Fruit fly (Drosophila melanogaster) whole organism, embryonic: ENCODE measurements around the gene CG5966.

Experiments
- Adf1 ChIP-seq: fragments of 200-800 bp; sonication (Bioruptor generic); IDR thresholded peaks from 2 replicates; pipeline ENCODE4 v1.3.6; 2022; ENCODE audit warnings: missing biosample characterization, missing genetic modification characterization
- CG10209 ChIP-seq: fragments of 200-800 bp; sonication (Bioruptor generic); optimal IDR thresholded peaks from 3 replicates; lab custom pipeline; 2017; ENCODE audit warnings: missing biosample characterization, mild to moderate bottlenecking, missing genetic modification characterization, missing genetic modification reagents
- CG10321 ChIP-seq: fragments of 200-800 bp; sonication (Bioruptor generic); IDR thresholded peaks from 2 replicates; pipeline ENCODE4 v1.3.6; 2022; ENCODE audit warnings: missing biosample characterization, missing genetic modification characterization
- CG14710 ChIP-seq: fragments of 200-800 bp; sonication (Bioruptor generic); optimal IDR thresholded peaks from 3 replicates; lab custom pipeline; 2019; ENCODE audit warnings: missing biosample characterization, mild to moderate bottlenecking, missing genetic modification characterization, moderate library complexity
- CG15514 ChIP-seq: fragments of 200-800 bp; sonication (Bioruptor generic); optimal IDR thresholded peaks from 3 replicates; lab custom pipeline; 2017; ENCODE audit warnings: missing biosample characterization, missing genetic modification characterization, mild to moderate bottlenecking, moderate library complexity, missing genetic modification reagents
- CG17359 ChIP-seq: fragments of 200-800 bp; sonication (Bioruptor generic); optimal IDR thresholded peaks from 3 replicates; lab custom pipeline; 2018; ENCODE audit warnings: missing biosample characterization, mild to moderate bottlenecking, missing genetic modification characterization, moderate library complexity
- CG18262 ChIP-seq: fragments of 200-800 bp; optimal IDR thresholded peaks from 3 replicates; lab custom pipeline; 2019; ENCODE audit warnings: missing biosample characterization, mild to moderate bottlenecking, missing genetic modification characterization, moderate library complexity
- CG1832 ChIP-seq: fragments of 200-800 bp; sonication (Bioruptor generic); optimal IDR thresholded peaks from 2 replicates; lab custom pipeline; 2017; ENCODE audit warnings: missing biosample characterization, mild to moderate bottlenecking, missing genetic modification characterization, inconsistent platforms
- CG18599 ChIP-seq: fragments of 200-800 bp; sonication (Bioruptor generic); optimal IDR thresholded peaks from 3 replicates; lab custom pipeline; 2017; ENCODE audit warnings: missing biosample characterization, missing genetic modification characterization, mild to moderate bottlenecking, moderate library complexity, missing genetic modification reagents
- CG32532 ChIP-seq: fragments of 200-800 bp; sonication (Bioruptor generic); IDR thresholded peaks from 2 replicates; pipeline ENCODE4 v1.3.6; 2022; ENCODE audit warnings: missing biosample characterization, missing genetic modification characterization
- CG3726 ChIP-seq: fragments of 200-800 bp; sonication (Bioruptor generic); IDR thresholded peaks from 3 replicates; pipeline ENCODE4, ENCODE4 v1.3.6; 2022; ENCODE audit warnings: missing biosample characterization, missing genetic modification characterization
- CG4854 ChIP-seq: fragments of 200-800 bp; sonication (Bioruptor generic); optimal IDR thresholded peaks from 2 replicates; lab custom pipeline; 2016; ENCODE audit warnings: missing biosample characterization, missing genetic modification characterization, inconsistent platforms
- CG6272 ChIP-seq: fragments of 200-800 bp; sonication (Bioruptor generic); IDR thresholded peaks from 2 replicates; pipeline ENCODE4 v1.3.6; 2022; ENCODE audit warnings: missing biosample characterization, missing genetic modification characterization
- CG9437 ChIP-seq: fragments of 200-800 bp; sonication (Bioruptor generic); optimal IDR thresholded peaks from 2 replicates; lab custom pipeline; 2018; ENCODE audit warnings: missing biosample characterization, mild to moderate bottlenecking, missing genetic modification characterization
- CG9727 ChIP-seq: fragments of 200-800 bp; sonication (Bioruptor generic); optimal IDR thresholded peaks from 3 replicates; lab custom pipeline; 2017; ENCODE audit warnings: missing biosample characterization, mild to moderate bottlenecking, missing genetic modification characterization
- Dad ChIP-seq: fragments of 200-800 bp; sonication (Bioruptor generic); optimal IDR thresholded peaks from 3 replicates; lab custom pipeline; 2016; ENCODE audit warnings: missing biosample characterization, missing genetic modification characterization
- Dip2 ChIP-seq: fragments of 200-800 bp; sonication (Bioruptor generic); IDR thresholded peaks from 2 replicates; pipeline ENCODE4 v1.3.6; 2022; ENCODE audit warnings: missing biosample characterization, missing genetic modification characterization
- HLH4C ChIP-seq: fragments of 200-800 bp; sonication (Bioruptor generic); IDR thresholded peaks from 3 replicates; pipeline ENCODE4 v1.3.6; 2022; ENCODE audit warnings: missing biosample characterization, missing genetic modification characterization; ENCODE audit not compliant: partially characterized antibody
- Jarid2 ChIP-seq: fragments of 200-800 bp; sonication (Bioruptor generic); optimal IDR thresholded peaks from 3 replicates; lab custom pipeline; 2017; ENCODE audit warnings: mild to moderate bottlenecking, missing biosample characterization, missing genetic modification reagents, missing genetic modification characterization
- Kr ChIP-seq: fragments of 200-800 bp; sonication (Bioruptor generic); optimal IDR thresholded peaks from 2 replicates; lab custom pipeline; 2017; ENCODE audit warnings: missing biosample characterization, mild to moderate bottlenecking, missing genetic modification characterization
- Lpt ChIP-seq: fragments of >200 bp; optimal IDR thresholded peaks from 2 replicates; lab custom pipeline; 2018; ENCODE audit warnings: missing biosample characterization, missing genetic modification characterization
- Mad ChIP-seq: fragments of 200-800 bp; sonication (Bioruptor generic); optimal IDR thresholded peaks from 2 replicates; lab custom pipeline; 2016; ENCODE audit warnings: missing biosample characterization, missing genetic modification characterization
- Med ChIP-seq: fragments of 200-800 bp; sonication (Bioruptor generic); peaks from one replicate; lab custom pipeline; 2016; ENCODE audit warnings: missing biosample characterization, missing genetic modification characterization, mild to moderate bottlenecking, inconsistent platforms, moderate library complexity
- Optix ChIP-seq: fragments of 200-800 bp; sonication (Bioruptor generic); IDR thresholded peaks from 3 replicates; pipeline ENCODE4 v1.3.6; 2022; ENCODE audit warnings: missing biosample characterization, missing genetic modification characterization
- Sry-δ ChIP-seq: fragments of 200-800 bp; sonication (Bioruptor generic); optimal IDR thresholded peaks from 2 replicates; lab custom pipeline; 2016; ENCODE audit warnings: missing biosample characterization, missing genetic modification characterization
- abd-A ChIP-seq: fragments of 200-800 bp; sonication (Bioruptor generic); optimal IDR thresholded peaks from 3 replicates; lab custom pipeline; 2019; ENCODE audit warnings: missing biosample characterization, mild to moderate bottlenecking, missing genetic modification characterization, moderate library complexity
- az2 ChIP-seq: fragments of 200-800 bp; sonication (Bioruptor generic); optimal IDR thresholded peaks from 3 replicates; lab custom pipeline; 2016; ENCODE audit warnings: missing biosample characterization, missing genetic modification characterization
- chif ChIP-seq, 2 experiments: fragments of 200-800 bp; sonication (Bioruptor generic); optimal IDR thresholded peaks; 3 replicates each; lab custom pipeline; 2016; ENCODE audit warnings: missing biosample characterization in 2 of 2, missing genetic modification characterization in 2 of 2
- crol ChIP-seq: fragments of 200-800 bp; sonication (Bioruptor generic); IDR thresholded peaks from 2 replicates; pipeline ENCODE4 v1.3.6; 2022; ENCODE audit warnings: missing biosample characterization, missing genetic modification characterization
- exex ChIP-seq: fragments of 200-800 bp; sonication (Bioruptor generic); optimal IDR thresholded peaks from 4 replicates; lab custom pipeline; 2018; ENCODE audit warnings: missing biosample characterization, mild to moderate bottlenecking, missing genetic modification characterization, moderate library complexity
- eyg ChIP-seq: fragments of 200-800 bp; sonication (Bioruptor generic); optimal IDR thresholded peaks from 3 replicates; lab custom pipeline; 2016; ENCODE audit warnings: missing biosample characterization, missing genetic modification characterization
- gce ChIP-seq: fragments of 200-800 bp; sonication (Bioruptor generic); IDR thresholded peaks from 3 replicates; pipeline ENCODE4 v1.3.6; 2022; ENCODE audit warnings: missing biosample characterization, missing genetic modification characterization
- gfzf ChIP-seq: fragments of 200-800 bp; sonication (Bioruptor generic); optimal IDR thresholded peaks from 2 replicates; lab custom pipeline; 2016; ENCODE audit warnings: missing biosample characterization, mild to moderate bottlenecking, missing genetic modification characterization, moderate library complexity
- grn ChIP-seq: fragments of 200-800 bp; sonication (Bioruptor generic); optimal IDR thresholded peaks from 3 replicates; lab custom pipeline; 2017; ENCODE audit warnings: missing biosample characterization, missing genetic modification characterization
- ind ChIP-seq: fragments of 200-800 bp; sonication (Bioruptor generic); optimal IDR thresholded peaks from 3 replicates; lab custom pipeline; 2016; ENCODE audit warnings: missing biosample characterization, missing genetic modification characterization
- kay ChIP-seq: fragments of 200-800 bp; sonication (Bioruptor generic); optimal IDR thresholded peaks from 2 replicates; lab custom pipeline; 2016; ENCODE audit warnings: missing biosample characterization, missing genetic modification characterization
- lilli ChIP-seq: fragments of 200-800 bp; sonication (Bioruptor generic); optimal IDR thresholded peaks from 3 replicates; lab custom pipeline; 2016; ENCODE audit warnings: missing biosample characterization, missing genetic modification characterization
- lola ChIP-seq, 3 experiments: fragments of >200 bp in 2 of 3; fragments of 200-800 bp in 1 of 3; sonication (Bioruptor generic) in 1 of 3; optimal IDR thresholded peaks; 2 replicates each; lab custom pipeline; 2017 to 2019; ENCODE audit warnings: missing biosample characterization in 3 of 3, missing genetic modification characterization in 3 of 3, mild to moderate bottlenecking in 1 of 3, moderate library complexity in 1 of 3
- oc ChIP-seq: fragments of 200-800 bp; sonication (Bioruptor generic); optimal IDR thresholded peaks from 2 replicates; lab custom pipeline; 2018; ENCODE audit warnings: missing biosample characterization, mild to moderate bottlenecking, missing genetic modification characterization, moderate library complexity
- pfk ChIP-seq: fragments of 200-800 bp; sonication (Bioruptor generic); optimal IDR thresholded peaks from 2 replicates; lab custom pipeline; 2018; ENCODE audit warnings: missing biosample characterization, mild to moderate bottlenecking, missing genetic modification characterization, moderate library complexity
- sd ChIP-seq: fragments of 200-800 bp; sonication (Bioruptor generic); optimal IDR thresholded peaks from 3 replicates; lab custom pipeline; 2018; ENCODE audit warnings: missing biosample characterization, mild to moderate bottlenecking, missing genetic modification characterization, moderate library complexity
- seq ChIP-seq: fragments of 200-800 bp; sonication (Bioruptor generic); IDR thresholded peaks from 2 replicates; pipeline ENCODE4 v1.3.6; 2022; ENCODE audit warnings: missing biosample characterization, missing genetic modification characterization
- slp2 ChIP-seq: fragments of 200-800 bp; sonication (Bioruptor generic); optimal IDR thresholded peaks from 2 replicates; lab custom pipeline; 2016; ENCODE audit warnings: missing biosample characterization, missing genetic modification characterization
- sqz ChIP-seq: fragments of 200-800 bp; sonication (Bioruptor generic); optimal IDR thresholded peaks from 3 replicates; lab custom pipeline; 2018; ENCODE audit warnings: missing biosample characterization, mild to moderate bottlenecking, missing genetic modification characterization
- sr ChIP-seq: fragments of 200-800 bp; sonication (Bioruptor generic); IDR thresholded peaks from 3 replicates; pipeline ENCODE4 v1.3.6; 2022; ENCODE audit warnings: missing biosample characterization, missing genetic modification characterization

CG5966 gene

dm6 chrX:6003830-6004229 is 15.2 kb downstream of the CG5966 start (continued):
- TF ChIP-seq gfzf (GFP tag; lab: Kevin White, UChicago) (no peak), CG15514 (GFP tag; lab: Kevin White, UChicago) (no peak), oc (no peak), Kr (no peak), pfk (no peak), Mad (GFP tag; lab: Kevin White, UChicago) (no peak), kay (no peak), Dip2 (GFP tag; lab: Robert Waterston, UW) (no peak), CG18262 (tag; lab: Kevin White, UChicago) (peak; percentile 43), lola (GFP tag; optimal IDR thresholded peaks at IDR 0.05; lab: Kevin White, UChicago) (peak in 1 of 3 experiments; percentile 24), Sry-δ (GFP tag; lab: Kevin White, UChicago) (no peak), CG4854 (GFP tag; lab: Kevin White, UChicago) (no peak), Dad (GFP tag; lab: Kevin White, UChicago) (no peak), CG14710 (peak; percentile 20), Lpt (GFP tag; lab: Kevin White, UChicago) (no peak), seq (no peak), eyg (no peak), CG9727 (GFP tag; lab: Kevin White, UChicago) (no peak), chif (GFP tag; optimal IDR thresholded peaks at IDR 0.05; lab: Kevin White, UChicago) (no peak), CG10321 (no peak), crol (GFP tag; lab: Robert Waterston, UW) (no peak), CG3726 (GFP tag; lab: Robert Waterston, UW) (no peak)

- TF ChIP-seq seq (no peak), sr (GFP tag; lab: Robert Waterston, UW) (peak; percentile 67; the same call in 2 of the 3 replicates)
Observed at dm6 chrX:6007502-6007901, 18.9 kb downstream of the CG5966 start.

- TF ChIP-seq abd-A (tag; lab: Kevin White, UChicago) (peak; percentile 60), gce (GFP tag; lab: Robert Waterston, UW) (no peak), sd (peak; percentile 17), sqz (GFP tag; lab: Kevin White, UChicago) (peak; percentile 4), grn (GFP tag; lab: Kevin White, UChicago) (peak; percentile 93), CG9437 (GFP tag; lab: Kevin White, UChicago) (no peak), exex (tag; lab: Kevin White, UChicago) (peak; percentile 37)
Observed at dm6 chrX:6010539-6011268, 22.1 kb downstream of the CG5966 start.

- TF ChIP-seq CG6272 (GFP tag; lab: Robert Waterston, UW) (no peak), grn (GFP tag; lab: Kevin White, UChicago) (peak; percentile 5), HLH4C (GFP tag; lab: Robert Waterston, UW) (peak; percentile 42; the same call in 1 of the 3 replicates), ind (GFP tag; lab: Kevin White, UChicago) (no peak), slp2 (GFP tag; lab: Kevin White, UChicago) (no peak), az2 (GFP tag; lab: Kevin White, UChicago) (no peak), CG1832 (GFP tag; lab: Kevin White, UChicago) (peak; percentile 92), CG32532 (GFP tag; lab: Robert Waterston, UW) (peak; percentile 10; the same call in 1 of the 2 replicates), Adf1 (GFP tag; lab: Robert Waterston, UW) (peak; percentile 99), CG10209 (no peak), CG17359 (tag; lab: Kevin White, UChicago) (no peak), CG18599 (GFP tag; lab: Kevin White, UChicago) (no peak), Jarid2 (peak; percentile 76), Optix (GFP tag; lab: Robert Waterston, UW) (no peak), Med (GFP tag; lab: Kevin White, UChicago) (peak; percentile 74), lilli (GFP tag; lab: Kevin White, UChicago) (no peak)
Observed at dm6 chrX:6012976-6013684, 24.5 kb downstream of the CG5966 start, which contains the start of gene mab-21. Gene mab-21 (minus strand): TSS chrX:6013181.
